Worm (Caenorhabditis elegans): ENCODE data around the gene wago-5.
A peak's percentile ranks its signal among the peaks of the same experiment; 100 is the strongest.

The wago-5 gene

ce11 chrII:5779866-5780265 is 35.4 kb downstream of the wago-5 start:
- no peak for TF ChIP-seq ztf-11 (tag; optimal IDR thresholded peaks at IDR 0.05)
- TF ChIP-seq nhr-76 (tag; optimal IDR thresholded peaks at IDR 0.05), result no peak
- TF ChIP-seq nhr-2 (tag; optimal IDR thresholded peaks at IDR 0.05), result no peak
- no peak for TF ChIP-seq unc-39 (tag; optimal IDR thresholded peaks at IDR 0.05)
- TF ChIP-seq sem-2 (GFP tag; optimal IDR thresholded peaks at IDR 0.05), result no peak
- peak; percentile 18 for TF ChIP-seq hlh-1 (tag; optimal IDR thresholded peaks at IDR 0.05)
- no peak for TF ChIP-seq pha-4 (tag; optimal IDR thresholded peaks at IDR 0.05)
- TF ChIP-seq nhr-28 (tag; optimal IDR thresholded peaks at IDR 0.05), result no peak
- TF ChIP-seq mab-5 (tag; optimal IDR thresholded peaks at IDR 0.05), result no peak
- TF ChIP-seq unc-62 (GFP tag; optimal IDR thresholded peaks at IDR 0.05), result no peak
- peak; percentile 42 for TF ChIP-seq unc-120 (tag; optimal IDR thresholded peaks at IDR 0.05; ENCODE audit: poor library complexity, severe bottlenecking)
- no peak for TF ChIP-seq ham-2 (GFP tag; optimal IDR thresholded peaks at IDR 0.05)
- TF ChIP-seq ces-1 (GFP tag; optimal IDR thresholded peaks at IDR 0.05), result peak; percentile 44
- TF ChIP-seq lsy-2 (tag; optimal IDR thresholded peaks at IDR 0.05), result no peak
- no peak for TF ChIP-seq ceh-83 (GFP tag; optimal IDR thresholded peaks at IDR 0.05)
- no peak for TF ChIP-seq elt-1 (tag; optimal IDR thresholded peaks at IDR 0.05; ENCODE audit: borderline replicate concordance, insufficient read depth)

- peak; percentile 94 for TF ChIP-seq nhr-2 (tag; optimal IDR thresholded peaks at IDR 0.05)
- no peak for TF ChIP-seq nhr-28 (tag; optimal IDR thresholded peaks at IDR 0.05)
- TF ChIP-seq drap-1 (GFP tag; optimal IDR thresholded peaks at IDR 0.05), result no peak
These were observed 37.9 kb downstream of the wago-5 start for ce11 chrII:5777372-5777771.

DNA sequence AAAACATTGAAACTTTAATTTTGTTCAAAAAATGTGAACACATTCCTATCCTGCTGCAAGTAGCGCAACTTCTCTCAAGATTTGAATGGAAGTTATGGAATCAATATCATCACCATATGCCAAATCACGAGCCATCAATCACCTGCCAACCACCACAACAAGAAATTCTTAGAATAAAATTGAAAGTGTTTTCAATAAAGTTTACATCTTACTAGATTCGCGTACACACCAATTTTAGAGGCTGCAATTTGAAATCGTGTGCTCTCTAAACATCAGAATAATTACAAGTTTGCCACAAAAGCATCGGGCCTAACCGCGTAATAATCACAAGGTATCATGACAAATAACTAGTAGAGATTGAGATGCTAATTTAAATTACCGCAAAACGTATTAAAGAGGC is 40.4 kb downstream of the wago-5 start:
- TF ChIP-seq unc-62 (GFP tag; optimal IDR thresholded peaks at IDR 0.05) (no peak), lin-32 (GFP tag; optimal IDR thresholded peaks at IDR 0.05) (no peak), ceh-83 (GFP tag; optimal IDR thresholded peaks at IDR 0.05) (no peak), M03D4.4 (tag; optimal IDR thresholded peaks at IDR 0.05) (no peak), drap-1 (GFP tag; optimal IDR thresholded peaks at IDR 0.05) (no peak), hlh-1 (tag; optimal IDR thresholded peaks at IDR 0.05) (no peak), unc-120 (tag; optimal IDR thresholded peaks at IDR 0.05; ENCODE audit: poor library complexity, severe bottlenecking) (no peak), lin-13 (tag; optimal IDR thresholded peaks at IDR 0.05) (no peak), nhr-76 (tag; optimal IDR thresholded peaks at IDR 0.05) (no peak), ceh-39 (tag; optimal IDR thresholded peaks at IDR 0.05) (no peak), mab-5 (tag; optimal IDR thresholded peaks at IDR 0.05) (no peak), mls-2 (tag; optimal IDR thresholded peaks at IDR 0.05) (no peak), ces-1 (GFP tag; optimal IDR thresholded peaks at IDR 0.05) (no peak)

ce11 chrII:5774120-5774519 is 41.2 kb downstream of the wago-5 start, which contains the start of the genes dmd-5 and F10C1.1:
TSS of gene dmd-5 (minus strand) at chrII:5774220.
TSS of gene F10C1.1 (plus strand) at chrII:5774229.
- TF ChIP-seq lin-32 (GFP tag; optimal IDR thresholded peaks at IDR 0.05) (no peak), cnd-1 (tag; optimal IDR thresholded peaks at IDR 0.05) (no peak), snpc-4 (tag; optimal IDR thresholded peaks at IDR 0.05) (no peak), nhr-237 (tag; optimal IDR thresholded peaks at IDR 0.05) (no peak), nhr-28 (tag; optimal IDR thresholded peaks at IDR 0.05) (no peak), sem-2 (GFP tag; optimal IDR thresholded peaks at IDR 0.05) (no peak), mab-5 (tag; optimal IDR thresholded peaks at IDR 0.05) (no peak)

- TF ChIP-seq sptf-1 (tag; optimal IDR thresholded peaks at IDR 0.05) (peak; percentile 85), sem-2 (GFP tag; optimal IDR thresholded peaks at IDR 0.05) (peak; percentile 47), pha-4 (tag; optimal IDR thresholded peaks at IDR 0.05) (no peak), elt-3 (tag; optimal IDR thresholded peaks at IDR 0.05) (no peak), nhr-76 (tag; optimal IDR thresholded peaks at IDR 0.05) (no peak), mep-1 (tag; optimal IDR thresholded peaks at IDR 0.05) (no peak), hlh-1 (tag; optimal IDR thresholded peaks at IDR 0.05) (peak; percentile 7), ceh-39 (tag; optimal IDR thresholded peaks at IDR 0.05) (no peak), lsy-2 (tag; optimal IDR thresholded peaks at IDR 0.05) (no peak), nhr-237 (tag; optimal IDR thresholded peaks at IDR 0.05) (no peak), ceh-83 (GFP tag; optimal IDR thresholded peaks at IDR 0.05) (peak; percentile 62), ces-1 (GFP tag; optimal IDR thresholded peaks at IDR 0.05) (peak; percentile 36), ham-2 (GFP tag; optimal IDR thresholded peaks at IDR 0.05) (peak; percentile 82), M03D4.4 (tag; optimal IDR thresholded peaks at IDR 0.05) (peak; percentile 78), bed-3 (GFP tag; optimal IDR thresholded peaks at IDR 0.05) (peak; percentile 34), nhr-12 (tag; optimal IDR thresholded peaks at IDR 0.05) (no peak), lin-32 (GFP tag; optimal IDR thresholded peaks at IDR 0.05) (peak; percentile 57), unc-62 (GFP tag; optimal IDR thresholded peaks at IDR 0.05) (no peak), ceh-43 (GFP tag; optimal IDR thresholded peaks at IDR 0.05) (peak; percentile 9), blmp-1 (tag; optimal IDR thresholded peaks at IDR 0.05) (no peak), drap-1 (GFP tag; optimal IDR thresholded peaks at IDR 0.05) (peak; percentile 82), snpc-4 (tag; optimal IDR thresholded peaks at IDR 0.05) (no peak), ztf-11 (tag; optimal IDR thresholded peaks at IDR 0.05) (no peak), mab-5 (tag; optimal IDR thresholded peaks at IDR 0.05) (no peak), flh-1 (GFP tag; optimal IDR thresholded peaks at IDR 0.05) (no peak), mls-2 (tag; optimal IDR thresholded peaks at IDR 0.05) (peak; percentile 87), elt-1 (tag; optimal IDR thresholded peaks at IDR 0.05; ENCODE audit: borderline replicate concordance, insufficient read depth) (no peak), lin-13 (tag; optimal IDR thresholded peaks at IDR 0.05) (no peak), cnd-1 (tag; optimal IDR thresholded peaks at IDR 0.05) (peak; percentile 43), nhr-2 (tag; optimal IDR thresholded peaks at IDR 0.05) (peak; percentile 70), nhr-28 (tag; optimal IDR thresholded peaks at IDR 0.05) (no peak), unc-120 (tag; optimal IDR thresholded peaks at IDR 0.05; ENCODE audit: poor library complexity, severe bottlenecking) (peak; percentile 56), unc-39 (tag; optimal IDR thresholded peaks at IDR 0.05) (no peak), zip-8 (tag; optimal IDR thresholded peaks at IDR 0.05) (peak; percentile 10), tbx-8 (GFP tag; optimal IDR thresholded peaks at IDR 0.05) (no peak)
These were observed 42.6 kb downstream of the wago-5 start for ce11 chrII:5772547-5773142.

All from whole organism, mixed stage, embryonic.